Fruit fly (Drosophila melanogaster) whole organism, embryonic: ENCODE measurements around the gene CG8206.

Source experiments
- Abd-B ChIP-seq: fragments of 200-800 bp; sonication (Bioruptor generic); optimal IDR thresholded peaks from 2 replicates; lab custom pipeline; 2018; ENCODE audit warnings: missing biosample characterization, mild to moderate bottlenecking, missing genetic modification characterization, moderate library complexity
- CG12391 ChIP-seq: fragments of 200-800 bp; sonication (Bioruptor generic); optimal IDR thresholded peaks from 3 replicates; lab custom pipeline; 2018; ENCODE audit warnings: missing biosample characterization, mild to moderate bottlenecking, missing genetic modification characterization, moderate library complexity
- CG14667 ChIP-seq: fragments of 200-800 bp; sonication (Bioruptor generic); IDR thresholded peaks from 2 replicates; pipeline ENCODE4 v1.3.6; 2022; ENCODE audit warnings: missing biosample characterization, missing genetic modification characterization
- CG1603 ChIP-seq: fragments of 200-800 bp; sonication (Bioruptor generic); optimal IDR thresholded peaks from 2 replicates; lab custom pipeline; 2019; ENCODE audit warnings: missing biosample characterization, mild to moderate bottlenecking, missing genetic modification characterization, moderate library complexity
- CG16815 ChIP-seq: fragments of 200-800 bp; sonication (Bioruptor generic); optimal IDR thresholded peaks from 3 replicates; lab custom pipeline; 2017; ENCODE audit warnings: missing biosample characterization, mild to moderate bottlenecking, missing genetic modification characterization
- CG17361 ChIP-seq: fragments of 200-800 bp; sonication (Bioruptor generic); IDR thresholded peaks from 3 replicates; pipeline ENCODE4 v1.3.6; 2022; ENCODE audit warnings: missing biosample characterization, missing genetic modification characterization
- CG34224 ChIP-seq: fragments of 200-800 bp; sonication (Bioruptor generic); IDR thresholded peaks from 3 replicates; pipeline ENCODE4 v1.3.6; 2022; ENCODE audit warnings: missing biosample characterization, missing genetic modification characterization; ENCODE audit not compliant: partially characterized antibody
- CG34376 ChIP-seq: fragments of 200-800 bp; sonication (Bioruptor generic); optimal IDR thresholded peaks from 2 replicates; lab custom pipeline; 2018; ENCODE audit warnings: missing biosample characterization, mild to moderate bottlenecking, missing genetic modification characterization
- CG3726 ChIP-seq: fragments of 200-800 bp; sonication (Bioruptor generic); IDR thresholded peaks from 3 replicates; pipeline ENCODE4, ENCODE4 v1.3.6; 2022; ENCODE audit warnings: missing biosample characterization, missing genetic modification characterization
- CG4854 ChIP-seq: fragments of 200-800 bp; sonication (Bioruptor generic); optimal IDR thresholded peaks from 2 replicates; lab custom pipeline; 2016; ENCODE audit warnings: missing biosample characterization, missing genetic modification characterization, inconsistent platforms
- CG5245 ChIP-seq: fragments of 200-800 bp; sonication (Bioruptor generic); optimal IDR thresholded peaks from 3 replicates; lab custom pipeline; 2016; ENCODE audit warnings: missing biosample characterization, missing genetic modification characterization
- CG6272 ChIP-seq: fragments of 200-800 bp; sonication (Bioruptor generic); IDR thresholded peaks from 2 replicates; pipeline ENCODE4 v1.3.6; 2022; ENCODE audit warnings: missing biosample characterization, missing genetic modification characterization
- CG7745 ChIP-seq: fragments of 200-800 bp; sonication (Bioruptor generic); optimal IDR thresholded peaks from 2 replicates; lab custom pipeline; 2018; ENCODE audit warnings: missing biosample characterization, mild to moderate bottlenecking, missing genetic modification characterization, moderate library complexity
- CG8359 ChIP-seq: fragments of 200-800 bp; sonication (Bioruptor generic); optimal IDR thresholded peaks from 2 replicates; lab custom pipeline; 2017; ENCODE audit warnings: missing biosample characterization, mild to moderate bottlenecking, missing genetic modification characterization, borderline replicate concordance
- CHES-1-like ChIP-seq: fragments of 200-800 bp; sonication (Bioruptor generic); optimal IDR thresholded peaks from 2 replicates; lab custom pipeline; 2016; ENCODE audit warnings: missing biosample characterization, missing genetic modification characterization
- Dip3 ChIP-seq: fragments of 200-800 bp; sonication (Bioruptor generic); optimal IDR thresholded peaks from 3 replicates; lab custom pipeline; 2016; ENCODE audit warnings: missing biosample characterization, missing genetic modification characterization
- Dll ChIP-seq: fragments of 200-800 bp; sonication (Bioruptor generic); IDR thresholded peaks from 4 replicates; pipeline ENCODE4 v1.3.6; 2022; ENCODE audit warnings: missing biosample characterization, missing genetic modification characterization; ENCODE audit not compliant: partially characterized antibody
- Ets65A ChIP-seq: fragments of 200-800 bp; sonication (Bioruptor generic); peaks from one replicate; lab custom pipeline; 2016; ENCODE audit warnings: missing biosample characterization, missing genetic modification characterization
- H2.0 ChIP-seq: fragments of 200-800 bp; sonication (Bioruptor generic); IDR thresholded peaks from 2 replicates; pipeline ENCODE4 v1.3.6; 2022; ENCODE audit warnings: missing biosample characterization, missing genetic modification characterization
- Hmr ChIP-seq: fragments of 200-800 bp; sonication (Bioruptor generic); optimal IDR thresholded peaks from 3 replicates; lab custom pipeline; 2017; ENCODE audit warnings: mild to moderate bottlenecking, missing biosample characterization, missing genetic modification reagents, missing genetic modification characterization
- PHDP ChIP-seq: fragments of 200-800 bp; sonication (Bioruptor generic); optimal IDR thresholded peaks from 3 replicates; lab custom pipeline; 2018; ENCODE audit warnings: missing biosample characterization, mild to moderate bottlenecking, missing genetic modification characterization, moderate library complexity
- Poxn ChIP-seq: fragments of 200-800 bp; sonication (Bioruptor generic); IDR thresholded peaks from 2 replicates; pipeline ENCODE4 v1.3.6; 2022; ENCODE audit warnings: missing biosample characterization, missing genetic modification characterization
- Ptx1 ChIP-seq: fragments of 200-800 bp; sonication (Bioruptor generic); IDR thresholded peaks from 2 replicates; pipeline ENCODE4 v1.3.6; 2022; ENCODE audit warnings: missing biosample characterization, missing genetic modification characterization
- Ravus ChIP-seq: fragments of 200-800 bp; sonication (Bioruptor generic); IDR thresholded peaks from 2 replicates; pipeline ENCODE4 v1.3.6; 2022; ENCODE audit warnings: missing biosample characterization, missing genetic modification characterization
- Sry-δ ChIP-seq: fragments of 200-800 bp; sonication (Bioruptor generic); optimal IDR thresholded peaks from 2 replicates; lab custom pipeline; 2016; ENCODE audit warnings: missing biosample characterization, missing genetic modification characterization
- Trl ChIP-seq, 3 experiments: fragments of >200 bp in 2 of 3; fragments of 200-800 bp in 1 of 3; sonication (Bioruptor generic) in 1 of 3; optimal IDR thresholded peaks; 2 replicates in 1 of 3; 3 replicates in 2 of 3; lab custom pipeline; 2016 to 2017; ENCODE audit warnings: missing biosample characterization in 1 of 3, missing genetic modification characterization in 1 of 3
- bigmax ChIP-seq: fragments of 200-800 bp; sonication (Bioruptor generic); optimal IDR thresholded peaks from 2 replicates; lab custom pipeline; 2018; ENCODE audit warnings: missing biosample characterization, mild to moderate bottlenecking, missing genetic modification characterization
- cad ChIP-seq: fragments of >200 bp; optimal IDR thresholded peaks from 2 replicates; lab custom pipeline; 2017; ENCODE audit warnings: missing biosample characterization, missing genetic modification characterization
- cas ChIP-seq: fragments of 200-800 bp; sonication (Bioruptor generic); IDR thresholded peaks from 2 replicates; pipeline ENCODE4 v1.3.6; 2022; ENCODE audit warnings: missing biosample characterization, missing genetic modification characterization
- caup ChIP-seq: fragments of 200-800 bp; sonication (Bioruptor generic); optimal IDR thresholded peaks from 3 replicates; lab custom pipeline; 2017; ENCODE audit warnings: missing biosample characterization, mild to moderate bottlenecking, missing genetic modification characterization, moderate library complexity; ENCODE audit not compliant: severe bottlenecking
- cwo ChIP-seq: fragments of 200-800 bp; sonication (Bioruptor generic); optimal IDR thresholded peaks from 3 replicates; lab custom pipeline; 2017; ENCODE audit warnings: missing biosample characterization, missing genetic modification characterization, mild to moderate bottlenecking, moderate library complexity, missing genetic modification reagents
- dati ChIP-seq: fragments of 200-800 bp; sonication (Bioruptor generic); IDR thresholded peaks from 2 replicates; pipeline ENCODE4 v1.3.6; 2022; ENCODE audit warnings: missing biosample characterization, missing genetic modification characterization
- dimm ChIP-seq: fragments of 200-800 bp; sonication (Bioruptor generic); IDR thresholded peaks from 2 replicates; pipeline ENCODE4 v1.3.6; 2022; ENCODE audit warnings: missing biosample characterization, missing genetic modification characterization
- dm ChIP-seq: fragments of 200-800 bp; sonication (Bioruptor generic); optimal IDR thresholded peaks from 3 replicates; lab custom pipeline; 2016; ENCODE audit warnings: missing biosample characterization, missing genetic modification characterization
- exex ChIP-seq: fragments of 200-800 bp; sonication (Bioruptor generic); optimal IDR thresholded peaks from 4 replicates; lab custom pipeline; 2018; ENCODE audit warnings: missing biosample characterization, mild to moderate bottlenecking, missing genetic modification characterization, moderate library complexity
- fd64A ChIP-seq: fragments of 200-800 bp; sonication (Bioruptor generic); optimal IDR thresholded peaks from 3 replicates; lab custom pipeline; 2018; ENCODE audit warnings: missing biosample characterization, mild to moderate bottlenecking, missing genetic modification characterization
- fu2 ChIP-seq: fragments of 200-800 bp; sonication (Bioruptor generic); optimal IDR thresholded peaks from 2 replicates; lab custom pipeline; 2016; ENCODE audit warnings: missing biosample characterization, missing genetic modification characterization
- gro ChIP-seq: fragments of 200-800 bp; sonication (Bioruptor generic); optimal IDR thresholded peaks from 2 replicates; lab custom pipeline; 2016; ENCODE audit warnings: missing biosample characterization, missing genetic modification characterization
- hkb ChIP-seq, 2 experiments: fragments of 200-800 bp in 1 of 2; fragments of >200 bp in 1 of 2; sonication (Bioruptor generic) in 1 of 2; IDR thresholded peaks in 1 of 2; optimal IDR thresholded peaks in 1 of 2; 2 replicates each; pipeline versions ENCODE4 v1.3.6 to Lab custom; 2017 to 2022; ENCODE audit warnings: missing biosample characterization in 1 of 2, missing genetic modification characterization in 1 of 2
- kay ChIP-seq: fragments of 200-800 bp; sonication (Bioruptor generic); optimal IDR thresholded peaks from 2 replicates; lab custom pipeline; 2016; ENCODE audit warnings: missing biosample characterization, missing genetic modification characterization
- nerfin-1 ChIP-seq: fragments of 200-800 bp; sonication (Bioruptor generic); optimal IDR thresholded peaks from 3 replicates; lab custom pipeline; 2019; ENCODE audit warnings: missing biosample characterization, mild to moderate bottlenecking, missing genetic modification characterization, moderate library complexity
- nerfin-2 ChIP-seq: fragments of 200-800 bp; sonication (Bioruptor generic); IDR thresholded peaks from 2 replicates; pipeline ENCODE4 v1.3.6; 2022; ENCODE audit warnings: missing biosample characterization, missing genetic modification characterization; ENCODE audit not compliant: partially characterized antibody
- pzg ChIP-seq: fragments of 200-800 bp; sonication (Bioruptor generic); optimal IDR thresholded peaks from 3 replicates; lab custom pipeline; 2018; ENCODE audit warnings: missing biosample characterization, mild to moderate bottlenecking, missing genetic modification characterization, moderate library complexity
- sens ChIP-seq: fragments of 200-800 bp; sonication (Bioruptor generic); peaks from one replicate; lab custom pipeline; 2016; ENCODE audit warnings: missing biosample characterization, missing genetic modification characterization
- sim ChIP-seq: fragments of 200-800 bp; sonication (Bioruptor generic); IDR thresholded peaks from 2 replicates; pipeline ENCODE4 v1.3.6; 2022; ENCODE audit warnings: missing biosample characterization, missing genetic modification characterization
- slou ChIP-seq: fragments of 200-800 bp; sonication (Bioruptor generic); optimal IDR thresholded peaks from 3 replicates; lab custom pipeline; 2016; ENCODE audit warnings: missing biosample characterization, missing genetic modification characterization
- sqz ChIP-seq: fragments of 200-800 bp; sonication (Bioruptor generic); optimal IDR thresholded peaks from 3 replicates; lab custom pipeline; 2018; ENCODE audit warnings: missing biosample characterization, mild to moderate bottlenecking, missing genetic modification characterization
- trem ChIP-seq: fragments of 200-800 bp; optimal IDR thresholded peaks from 3 replicates; lab custom pipeline; 2019; ENCODE audit warnings: missing biosample characterization, mild to moderate bottlenecking, missing genetic modification characterization, moderate library complexity
- unc-4 ChIP-seq: fragments of 200-800 bp; sonication (Bioruptor generic); IDR thresholded peaks from 2 replicates; pipeline ENCODE4 v1.3.6; 2022; ENCODE audit warnings: missing biosample characterization, missing genetic modification characterization; ENCODE audit not compliant: partially characterized antibody

CG8206 gene

dm6 chrX:15709984-15710750, 28.9 kb upstream of the CG8206 start, which contains the start of the genes CG9281 and CG15601 (continued):
- TF ChIP-seq unc-4 (GFP tag; lab: Robert Waterston, UW) = 0 out of 2 replicates have a peak, but pooled peaks have one; percentile 9
- peak; percentile 7 for TF ChIP-seq cwo (GFP tag; lab: Kevin White, UChicago)
- no peak for TF ChIP-seq hkb (optimal IDR thresholded peaks at IDR 0.05; lab: Kevin White, UChicago)
- no peak for TF ChIP-seq hkb (GFP tag; IDR thresholded peaks at IDR 0.05; lab: Robert Waterston, UW)
- TF ChIP-seq kay (GFP tag; lab: Kevin White, UChicago) = no peak
- TF ChIP-seq CG5245 (GFP tag; lab: Kevin White, UChicago) = no peak
- TF ChIP-seq exex (tag; lab: Kevin White, UChicago) = no peak
- TF ChIP-seq Sry-δ (GFP tag; lab: Kevin White, UChicago) = peak; percentile 13
- no peak for TF ChIP-seq CG4854 (GFP tag; lab: Kevin White, UChicago)
- TF ChIP-seq Abd-B (GFP tag; lab: Kevin White, UChicago) = no peak
- TF ChIP-seq gro (GFP tag; lab: Kevin White, UChicago) = no peak
- TF ChIP-seq CG7745 (tag; lab: Kevin White, UChicago) = no peak
- TF ChIP-seq H2.0 = no peak
- peak; percentile 52 for TF ChIP-seq CG34376 (GFP tag; lab: Kevin White, UChicago)
- TF ChIP-seq dm (GFP tag; lab: Kevin White, UChicago) = peak; percentile 96
- TF ChIP-seq slou = no peak
- peak; percentile 24 for TF ChIP-seq CG12391 (tag; lab: Kevin White, UChicago)
- TF ChIP-seq sim = no peak
- TF ChIP-seq Hmr (GFP tag; lab: Kevin White, UChicago) = no peak
- peak; percentile 48 for TF ChIP-seq trem
- no peak for TF ChIP-seq CG16815
- TF ChIP-seq PHDP (tag; lab: Kevin White, UChicago) = no peak
- TF ChIP-seq cad (GFP tag; lab: Kevin White, UChicago) = no peak
- no peak for TF ChIP-seq cas (GFP tag; lab: Robert Waterston, UW)
- no peak for TF ChIP-seq CG34224 (GFP tag; lab: Robert Waterston, UW)
- TF ChIP-seq Ets65A (GFP tag; lab: Kevin White, UChicago) = peak; percentile 32
- no peak for TF ChIP-seq Ptx1 (GFP tag; lab: Robert Waterston, UW)
- no peak for TF ChIP-seq Dip3
- no peak for TF ChIP-seq dati (GFP tag; lab: Robert Waterston, UW)
- no peak for TF ChIP-seq sens (GFP tag; lab: Kevin White, UChicago)
- TF ChIP-seq CG17361 (GFP tag; lab: Robert Waterston, UW) = 0 out of 3 replicates have a peak, but pooled peaks have one; percentile 36
- TF ChIP-seq dimm = no peak
- TF ChIP-seq fu2 = no peak
- TF ChIP-seq fd64A = no peak
- peak; percentile 70 for TF ChIP-seq pzg
- TF ChIP-seq CG8359 (GFP tag; lab: Kevin White, UChicago) = no peak
- TF ChIP-seq sqz = no peak
- no peak for TF ChIP-seq CG6272 (GFP tag; lab: Robert Waterston, UW)
- no peak for TF ChIP-seq CG14667 (GFP tag; lab: Robert Waterston, UW)
- TF ChIP-seq nerfin-1 = no peak
- no peak for TF ChIP-seq Ravus (GFP tag; lab: Robert Waterston, UW)
- TF ChIP-seq bigmax (GFP tag; lab: Kevin White, UChicago) = no peak
- no peak for TF ChIP-seq nerfin-2 (GFP tag; lab: Robert Waterston, UW)
- no peak for TF ChIP-seq Poxn (GFP tag; lab: Robert Waterston, UW)
- no peak for TF ChIP-seq CHES-1-like (GFP tag; lab: Kevin White, UChicago)
- no peak; the same call in 3 of the 4 replicates for TF ChIP-seq Dll (GFP tag; lab: Robert Waterston, UW)
- TF ChIP-seq CG3726 = no peak
- TF ChIP-seq caup (GFP tag; lab: Kevin White, UChicago) = peak; percentile 39
- TF ChIP-seq CG1603 (tag; lab: Kevin White, UChicago) = peak; percentile 52
- no peak for TF ChIP-seq Trl (optimal IDR thresholded peaks at IDR 0.05; lab: Kevin White, UChicago)
- no peak for TF ChIP-seq Trl (GFP tag; optimal IDR thresholded peaks at IDR 0.05; lab: Kevin White, UChicago)
